Fruit fly (Drosophila melanogaster) whole organism, pupa: ENCODE measurements around the gene CG17097.

Experiments used
- CG12605 ChIP-seq: fragments of 200-800 bp; sonication (Bioruptor generic); IDR thresholded peaks from 2 replicates; pipeline ENCODE4 v1.3.6; 2022; ENCODE audit warnings: missing biosample characterization, missing genetic modification characterization
- CG15710 ChIP-seq: fragments of 200-800 bp; sonication (Bioruptor generic); optimal IDR thresholded peaks from 2 replicates; lab custom pipeline; 2018; ENCODE audit warnings: missing biosample characterization, mild to moderate bottlenecking, missing genetic modification characterization, moderate library complexity
- CG17806 ChIP-seq: fragments of 200-800 bp; sonication (Bioruptor generic); optimal IDR thresholded peaks from 2 replicates; lab custom pipeline; 2018; ENCODE audit warnings: missing biosample characterization, mild to moderate bottlenecking, missing genetic modification characterization, moderate library complexity
- CG32121 ChIP-seq: fragments of 200-800 bp; sonication (Bioruptor generic); IDR thresholded peaks from 2 replicates; pipeline ENCODE4 v1.3.6; 2022; ENCODE audit warnings: missing biosample characterization, missing genetic modification characterization
- CG8159 ChIP-seq: fragments of 200-800 bp; sonication (Bioruptor generic); optimal IDR thresholded peaks from 3 replicates; lab custom pipeline; 2018; ENCODE audit warnings: missing biosample characterization, mild to moderate bottlenecking, missing genetic modification characterization, moderate library complexity
- CG8301 ChIP-seq: fragments of 200-800 bp; sonication (Bioruptor generic); optimal IDR thresholded peaks from 2 replicates; lab custom pipeline; 2018; ENCODE audit warnings: missing biosample characterization, mild to moderate bottlenecking, missing genetic modification characterization
- CG9948 ChIP-seq: fragments of 200-800 bp; sonication (Bioruptor generic); optimal IDR thresholded peaks from 2 replicates; lab custom pipeline; 2018; ENCODE audit warnings: missing biosample characterization, mild to moderate bottlenecking, missing genetic modification characterization, moderate library complexity
- EcR ChIP-seq: fragments of 200-800 bp; sonication (Bioruptor generic); optimal IDR thresholded peaks from 3 replicates; lab custom pipeline; 2019; ENCODE audit warnings: missing biosample characterization, missing genetic modification characterization, mild to moderate bottlenecking, moderate library complexity, missing genetic modification reagents
- Pif1A ChIP-seq: fragments of 200-800 bp; sonication (Bioruptor generic); optimal IDR thresholded peaks from 3 replicates; lab custom pipeline; 2016; ENCODE audit warnings: missing biosample characterization, missing genetic modification characterization
- Pif1B ChIP-seq: fragments of 200-800 bp; sonication (Bioruptor generic); optimal IDR thresholded peaks from 3 replicates; lab custom pipeline; 2016; ENCODE audit warnings: missing biosample characterization, missing genetic modification characterization
- Snoo ChIP-seq: fragments of 200-800 bp; sonication (Bioruptor generic); optimal IDR thresholded peaks from 3 replicates; lab custom pipeline; 2017; ENCODE audit warnings: missing biosample characterization, mild to moderate bottlenecking, missing genetic modification characterization, inconsistent platforms
- fd96Ca ChIP-seq: fragments of 200-800 bp; sonication (Bioruptor generic); IDR thresholded peaks from 3 replicates; pipeline ENCODE4 v1.3.6; 2022; ENCODE audit warnings: missing biosample characterization, missing genetic modification characterization
- gl ChIP-seq: fragments of 200-800 bp; sonication (Bioruptor generic); optimal IDR thresholded peaks from 2 replicates; lab custom pipeline; 2018; ENCODE audit warnings: missing biosample characterization, mild to moderate bottlenecking, missing genetic modification characterization
- rn ChIP-seq: fragments of 200-800 bp; sonication (Bioruptor generic); IDR thresholded peaks from 2 replicates; pipeline ENCODE4 v1.3.6; 2022; ENCODE audit warnings: missing biosample characterization, missing genetic modification characterization

- TF ChIP-seq CG12605 (GFP tag; lab: Robert Waterston, UW) (peak; percentile 82), rn (GFP tag; lab: Robert Waterston, UW) (peak; percentile 64), Pif1A (GFP tag; lab: Kevin White, UChicago) (peak; percentile 80), CG8301 (peak; percentile 75), gl (tag; lab: Kevin White, UChicago) (peak; percentile 25), fd96Ca (GFP tag; lab: Robert Waterston, UW) (peak; percentile 82; the same call in 2 of the 3 replicates), Pif1B (GFP tag; lab: Kevin White, UChicago) (peak; percentile 75), CG15710 (tag; lab: Kevin White, UChicago) (peak; percentile 68), Snoo (tag; lab: Kevin White, UChicago) (peak; percentile 37), CG32121 (peak; percentile 86), CG9948 (tag; lab: Kevin White, UChicago) (peak; percentile 68), CG8159 (tag; lab: Kevin White, UChicago) (peak; percentile 69), CG17806 (tag; lab: Kevin White, UChicago) (peak; percentile 73), EcR (no peak)
Measured at dm6 chr2L:10665603-10666002, 19.4 kb downstream of the CG17097 start.
